Fruit fly (Drosophila melanogaster) whole organism, wandering third instar larva: ENCODE data around the gene Rab1.

Experiments used
- Jra ChIP-seq: sonication (Bioruptor generic); optimal IDR thresholded peaks from 2 replicates; lab custom pipeline; 2016; ENCODE audit warnings: missing biosample characterization, missing genetic modification characterization
- dsf ChIP-seq: sonication (Bioruptor generic); optimal IDR thresholded peaks from 2 replicates; lab custom pipeline; 2016; ENCODE audit warnings: missing biosample characterization, missing genetic modification characterization, borderline replicate concordance
- ey ChIP-seq: fragments of 200-800 bp; sonication (Bioruptor generic); optimal IDR thresholded peaks from 2 replicates; lab custom pipeline; 2016; ENCODE audit warnings: missing biosample characterization, missing genetic modification characterization
- lola ChIP-seq: fragments of >200 bp; optimal IDR thresholded peaks from 2 replicates; lab custom pipeline; 2017; ENCODE audit warnings: missing biosample characterization, missing genetic modification characterization

DNA sequence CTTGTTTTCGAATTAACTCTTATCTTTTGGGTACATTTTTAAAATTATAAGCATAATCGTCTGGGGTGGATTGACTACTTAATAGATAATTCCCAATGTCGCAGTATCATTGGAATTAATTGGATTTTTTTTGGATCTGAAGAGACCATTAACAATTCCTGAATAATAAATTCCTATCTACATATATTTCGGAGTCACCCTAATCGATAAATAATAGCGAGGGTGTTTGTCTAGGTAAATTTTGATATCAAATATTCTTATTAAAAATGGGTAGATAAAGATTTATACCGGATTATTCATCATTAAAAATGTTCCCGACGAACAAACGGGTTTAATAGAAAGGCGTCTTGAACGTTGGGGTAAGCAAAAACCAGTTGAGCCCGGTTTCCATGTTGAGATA, 6.0 kb upstream of the Rab1 start:
- TF ChIP-seq lola (GFP tag; lab: Kevin White, UChicago) (no peak), Jra (GFP tag; lab: Kevin White, UChicago) (no peak), dsf (GFP tag; lab: Kevin White, UChicago) (no peak), ey (GFP tag; lab: Kevin White, UChicago) (no peak)
